Fruit fly (Drosophila melanogaster) whole organism, embryonic: ENCODE measurements around the gene Wwox.

Experiments used
- Ada2b ChIP-seq: fragments of 200-800 bp; sonication (Bioruptor generic); IDR thresholded peaks from 2 replicates; pipeline ENCODE4 v1.3.6; 2022; ENCODE audit warnings: missing biosample characterization, missing genetic modification characterization
- Aef1 ChIP-seq: fragments of 200-800 bp; sonication (Bioruptor generic); IDR thresholded peaks from 3 replicates; pipeline ENCODE4 v1.3.6; 2022; ENCODE audit warnings: missing biosample characterization, missing genetic modification characterization
- BEAF-32 ChIP-seq: fragments of 200-800 bp; sonication (Bioruptor generic); optimal IDR thresholded peaks from 3 replicates; lab custom pipeline; 2017; ENCODE audit warnings: missing biosample characterization, missing genetic modification characterization, mild to moderate bottlenecking, moderate library complexity, missing genetic modification reagents
- CG10267 ChIP-seq: fragments of 200-800 bp; sonication (Bioruptor generic); optimal IDR thresholded peaks from 2 replicates; lab custom pipeline; 2018; ENCODE audit warnings: missing biosample characterization, mild to moderate bottlenecking, missing genetic modification characterization, moderate library complexity
- CG10543 ChIP-seq: fragments of 200-800 bp; sonication (Bioruptor generic); optimal IDR thresholded peaks from 3 replicates; lab custom pipeline; 2017; ENCODE audit warnings: missing biosample characterization, mild to moderate bottlenecking, missing genetic modification characterization, moderate library complexity
- CG1233 ChIP-seq: fragments of 200-800 bp; sonication (Bioruptor generic); optimal IDR thresholded peaks from 4 replicates; lab custom pipeline; 2018; ENCODE audit warnings: missing biosample characterization, mild to moderate bottlenecking, missing genetic modification characterization
- CG13287 ChIP-seq: fragments of 200-800 bp; sonication (Bioruptor generic); IDR thresholded peaks from 2 replicates; pipeline ENCODE4 v1.3.6; 2022; ENCODE audit warnings: missing biosample characterization, missing genetic modification characterization; ENCODE audit not compliant: partially characterized antibody
- CG13424 ChIP-seq: fragments of 200-800 bp; sonication (Bioruptor generic); optimal IDR thresholded peaks from 2 replicates; lab custom pipeline; 2019; ENCODE audit warnings: missing biosample characterization, mild to moderate bottlenecking, missing genetic modification characterization, moderate library complexity
- CG14710 ChIP-seq: fragments of 200-800 bp; sonication (Bioruptor generic); optimal IDR thresholded peaks from 3 replicates; lab custom pipeline; 2019; ENCODE audit warnings: missing biosample characterization, mild to moderate bottlenecking, missing genetic modification characterization, moderate library complexity
- CG15479 ChIP-seq: fragments of 200-800 bp; sonication (Bioruptor generic); optimal IDR thresholded peaks from 3 replicates; lab custom pipeline; 2019; ENCODE audit warnings: missing biosample characterization, mild to moderate bottlenecking, missing genetic modification characterization, moderate library complexity
- CG15601 ChIP-seq: fragments of 200-800 bp; sonication (Bioruptor generic); optimal IDR thresholded peaks from 3 replicates; lab custom pipeline; 2019; ENCODE audit warnings: missing biosample characterization, mild to moderate bottlenecking, missing genetic modification characterization, moderate library complexity
- CG17361 ChIP-seq: fragments of 200-800 bp; sonication (Bioruptor generic); IDR thresholded peaks from 3 replicates; pipeline ENCODE4 v1.3.6; 2022; ENCODE audit warnings: missing biosample characterization, missing genetic modification characterization
- CG17829 ChIP-seq: fragments of 200-800 bp; optimal IDR thresholded peaks from 2 replicates; lab custom pipeline; 2019; ENCODE audit warnings: missing biosample characterization, mild to moderate bottlenecking, missing genetic modification characterization, moderate library complexity
- CG18764 ChIP-seq: fragments of 200-800 bp; sonication (Bioruptor generic); optimal IDR thresholded peaks from 3 replicates; lab custom pipeline; 2016; ENCODE audit warnings: missing biosample characterization, missing genetic modification characterization
- CG2678 ChIP-seq: fragments of 200-800 bp; sonication (Bioruptor generic); optimal IDR thresholded peaks from 3 replicates; lab custom pipeline; 2019; ENCODE audit warnings: missing biosample characterization, mild to moderate bottlenecking, missing genetic modification characterization, moderate library complexity
- CG2712 ChIP-seq: fragments of 200-800 bp; optimal IDR thresholded peaks from 3 replicates; lab custom pipeline; 2019; ENCODE audit warnings: missing biosample characterization, mild to moderate bottlenecking, missing genetic modification characterization, moderate library complexity
- CG31365 ChIP-seq: fragments of 200-800 bp; sonication (Bioruptor generic); optimal IDR thresholded peaks from 2 replicates; lab custom pipeline; 2018; ENCODE audit warnings: missing biosample characterization, mild to moderate bottlenecking, missing genetic modification characterization
- CG31441 ChIP-seq: fragments of 200-800 bp; sonication (Bioruptor generic); IDR thresholded peaks from 2 replicates; pipeline ENCODE4 v1.3.6; 2022; ENCODE audit warnings: missing biosample characterization, missing genetic modification characterization
- CG4282 ChIP-seq: fragments of 200-800 bp; sonication (Bioruptor generic); optimal IDR thresholded peaks from 2 replicates; lab custom pipeline; 2016; ENCODE audit warnings: missing biosample characterization, missing genetic modification characterization
- CG4404 ChIP-seq: fragments of 200-800 bp; sonication (Bioruptor generic); IDR thresholded peaks from 2 replicates; pipeline ENCODE4 v1.3.6; 2022; ENCODE audit warnings: missing biosample characterization, missing genetic modification characterization
- CG6689 ChIP-seq: fragments of 200-800 bp; sonication (Bioruptor generic); IDR thresholded peaks from 2 replicates; pipeline ENCODE4 v1.3.6; 2022; ENCODE audit warnings: missing biosample characterization, missing genetic modification characterization
- CG6813 ChIP-seq: fragments of 200-800 bp; sonication (Bioruptor generic); optimal IDR thresholded peaks from 2 replicates; lab custom pipeline; 2017; ENCODE audit warnings: missing biosample characterization, missing genetic modification characterization, mild to moderate bottlenecking, moderate library complexity, missing genetic modification reagents
- CG7963 ChIP-seq: fragments of 200-800 bp; sonication (Bioruptor generic); IDR thresholded peaks from 3 replicates; pipeline ENCODE4 v1.3.6; 2022; ENCODE audit warnings: missing biosample characterization, missing genetic modification characterization; ENCODE audit not compliant: partially characterized antibody
- CG9727 ChIP-seq: fragments of 200-800 bp; sonication (Bioruptor generic); optimal IDR thresholded peaks from 3 replicates; lab custom pipeline; 2017; ENCODE audit warnings: missing biosample characterization, mild to moderate bottlenecking, missing genetic modification characterization
- Drgx ChIP-seq: fragments of 200-800 bp; sonication (Bioruptor generic); IDR thresholded peaks from 2 replicates; pipeline ENCODE4 v1.3.6; 2022; ENCODE audit warnings: missing biosample characterization, missing genetic modification characterization
- E2f1 ChIP-seq: fragments of 200-800 bp; sonication (Bioruptor generic); IDR thresholded peaks from 2 replicates; pipeline ENCODE4 v1.3.6; 2022; ENCODE audit warnings: missing biosample characterization, missing genetic modification characterization
- Eip74EF ChIP-seq, 2 experiments: fragments of 200-800 bp in 1 of 2; fragments of >200 bp in 1 of 2; sonication (Bioruptor generic) in 1 of 2; optimal IDR thresholded peaks; 2 replicates each; lab custom pipeline; 2017 to 2019; ENCODE audit warnings: missing biosample characterization in 2 of 2, missing genetic modification characterization in 2 of 2, mild to moderate bottlenecking in 1 of 2, moderate library complexity in 1 of 2
- Ets97D ChIP-seq: fragments of 200-800 bp; sonication (Bioruptor generic); optimal IDR thresholded peaks from 3 replicates; lab custom pipeline; 2016; ENCODE audit warnings: missing biosample characterization, missing genetic modification characterization
- MTF-1 ChIP-seq: fragments of 200-800 bp; sonication (Bioruptor generic); optimal IDR thresholded peaks from 2 replicates; lab custom pipeline; 2018; ENCODE audit warnings: missing biosample characterization, mild to moderate bottlenecking, missing genetic modification characterization, borderline replicate concordance
- Mad ChIP-seq: fragments of 200-800 bp; sonication (Bioruptor generic); optimal IDR thresholded peaks from 2 replicates; lab custom pipeline; 2016; ENCODE audit warnings: missing biosample characterization, missing genetic modification characterization
- Ptx1 ChIP-seq: fragments of 200-800 bp; sonication (Bioruptor generic); IDR thresholded peaks from 2 replicates; pipeline ENCODE4 v1.3.6; 2022; ENCODE audit warnings: missing biosample characterization, missing genetic modification characterization
- Sox102F ChIP-seq: fragments of 200-800 bp; sonication (Bioruptor generic); optimal IDR thresholded peaks from 2 replicates; lab custom pipeline; 2018; ENCODE audit warnings: missing biosample characterization, mild to moderate bottlenecking, missing genetic modification characterization, moderate library complexity
- amos ChIP-seq: fragments of 200-800 bp; sonication (Bioruptor generic); IDR thresholded peaks from 2 replicates; pipeline ENCODE4 v1.3.6; 2022; ENCODE audit warnings: missing biosample characterization, missing genetic modification characterization; ENCODE audit not compliant: partially characterized antibody
- croc ChIP-seq: fragments of 200-800 bp; sonication (Bioruptor generic); conservative IDR thresholded peaks from 3 replicates; pipeline ENCODE4 v1.3.6; 2022; ENCODE audit warnings: missing biosample characterization, missing genetic modification characterization
- dpn ChIP-seq, 2 experiments: fragments of 200-800 bp; sonication (Bioruptor generic); optimal IDR thresholded peaks; 3 replicates each; lab custom pipeline; 2016; ENCODE audit warnings: missing biosample characterization in 2 of 2, missing genetic modification characterization in 2 of 2
- en ChIP-seq: fragments of 200-800 bp; sonication (Bioruptor generic); optimal IDR thresholded peaks from 2 replicates; lab custom pipeline; 2016; ENCODE audit warnings: missing biosample characterization, missing genetic modification characterization
- esg ChIP-seq: fragments of 200-800 bp; sonication (Bioruptor generic); conservative IDR thresholded peaks from 2 replicates; pipeline ENCODE4 v1.3.6; 2022; ENCODE audit warnings: missing biosample characterization, missing genetic modification characterization
- gem ChIP-seq: fragments of 200-800 bp; sonication (Bioruptor generic); optimal IDR thresholded peaks from 2 replicates; lab custom pipeline; 2019; ENCODE audit warnings: missing biosample characterization, mild to moderate bottlenecking, missing genetic modification characterization, moderate library complexity
- grau ChIP-seq: fragments of 200-800 bp; optimal IDR thresholded peaks from 3 replicates; lab custom pipeline; 2019; ENCODE audit warnings: missing biosample characterization, mild to moderate bottlenecking, missing genetic modification characterization, moderate library complexity
- kni ChIP-seq: fragments of 200-800 bp; sonication (Bioruptor generic); optimal IDR thresholded peaks from 3 replicates; lab custom pipeline; 2017; ENCODE audit warnings: mild to moderate bottlenecking, missing biosample characterization, missing genetic modification reagents, missing genetic modification characterization
- lmd ChIP-seq: fragments of 200-800 bp; sonication (Bioruptor generic); IDR thresholded peaks from 2 replicates; pipeline ENCODE4 v1.3.6; 2022; ENCODE audit warnings: missing biosample characterization, missing genetic modification characterization
- nmo ChIP-seq: fragments of 200-800 bp; sonication (Bioruptor generic); optimal IDR thresholded peaks from 2 replicates; lab custom pipeline; 2018; ENCODE audit warnings: missing biosample characterization, mild to moderate bottlenecking, missing genetic modification characterization, moderate library complexity
- onecut ChIP-seq: fragments of 200-800 bp; sonication (Bioruptor generic); IDR thresholded peaks from 2 replicates; pipeline ENCODE4 v1.3.6; 2022; ENCODE audit warnings: missing biosample characterization, missing genetic modification characterization
- org-1 ChIP-seq: fragments of 200-800 bp; sonication (Bioruptor generic); optimal IDR thresholded peaks from 2 replicates; lab custom pipeline; 2017; ENCODE audit warnings: missing biosample characterization, missing genetic modification characterization
- phol ChIP-seq: fragments of 200-800 bp; sonication (Bioruptor generic); optimal IDR thresholded peaks from 3 replicates; lab custom pipeline; 2018; ENCODE audit warnings: missing biosample characterization, mild to moderate bottlenecking, missing genetic modification characterization, moderate library complexity
- seq ChIP-seq: fragments of 200-800 bp; sonication (Bioruptor generic); IDR thresholded peaks from 2 replicates; pipeline ENCODE4 v1.3.6; 2022; ENCODE audit warnings: missing biosample characterization, missing genetic modification characterization
- sqz ChIP-seq: fragments of 200-800 bp; sonication (Bioruptor generic); optimal IDR thresholded peaks from 3 replicates; lab custom pipeline; 2018; ENCODE audit warnings: missing biosample characterization, mild to moderate bottlenecking, missing genetic modification characterization
- tin ChIP-seq: fragments of 200-800 bp; sonication (Bioruptor generic); optimal IDR thresholded peaks from 3 replicates; lab custom pipeline; 2016; ENCODE audit warnings: missing biosample characterization, missing genetic modification characterization

Gene Wwox

DNA sequence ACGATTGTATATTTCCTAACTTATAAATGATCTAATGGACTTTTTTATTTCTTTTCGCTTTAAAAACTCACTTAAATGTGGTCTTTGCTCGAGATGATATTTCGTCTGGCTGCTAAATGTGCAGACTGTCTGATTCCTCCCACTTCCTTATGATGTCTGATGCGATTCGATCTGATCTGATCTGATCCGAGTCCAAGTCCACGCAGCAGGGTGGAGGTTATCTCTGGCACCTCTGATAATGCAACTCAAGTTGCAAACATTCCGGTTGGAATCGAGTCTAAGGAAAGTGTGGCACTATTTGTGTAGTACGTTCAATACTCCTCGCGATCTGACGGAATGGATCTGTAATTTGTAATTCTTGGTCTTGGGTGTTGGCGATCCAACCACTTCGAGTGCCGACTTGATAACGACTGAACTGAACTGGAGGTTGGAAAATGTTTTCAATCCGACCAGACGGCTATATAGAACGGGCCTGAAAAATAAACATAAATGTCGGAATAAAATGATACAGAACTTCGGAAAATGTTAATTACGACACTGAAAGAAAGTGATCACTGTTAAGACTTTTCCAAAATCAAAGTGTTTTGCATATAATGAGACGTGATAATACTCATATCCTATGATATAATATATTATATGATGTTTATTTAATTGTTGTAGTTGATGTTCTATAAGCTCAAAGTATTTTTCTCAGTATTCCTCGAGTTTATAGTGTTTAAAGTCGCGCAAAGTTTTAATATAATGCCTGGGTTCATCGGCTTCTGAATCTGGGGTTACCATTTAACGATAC, 6.6 kb downstream of the Wwox start:
- TF ChIP-seq Ada2b (GFP tag; lab: Robert Waterston, UW) (no peak), CG17829 (peak; percentile 47), CG4404 (GFP tag; lab: Robert Waterston, UW) (no peak), sqz (GFP tag; lab: Kevin White, UChicago) (no peak), BEAF-32 (no peak), CG13424 (no peak), Ets97D (GFP tag; lab: Kevin White, UChicago) (no peak), lmd (GFP tag; lab: Robert Waterston, UW) (no peak), kni (GFP tag; lab: Kevin White, UChicago) (no peak), CG4282 (GFP tag; lab: Kevin White, UChicago) (no peak), MTF-1 (GFP tag; lab: Kevin White, UChicago) (no peak), CG18764 (GFP tag; lab: Kevin White, UChicago) (peak; percentile 24), CG10543 (GFP tag; lab: Kevin White, UChicago) (no peak), CG14710 (peak; percentile 35), CG2678 (tag; lab: Kevin White, UChicago) (peak; percentile 47), Eip74EF (GFP tag; optimal IDR thresholded peaks at IDR 0.05; lab: Kevin White, UChicago) (no peak), CG15479 (GFP tag; lab: Kevin White, UChicago) (no peak), amos (GFP tag; lab: Robert Waterston, UW) (no peak), org-1 (no peak), onecut (GFP tag; lab: Robert Waterston, UW) (0 out of 2 replicates have a peak, but pooled peaks have one; percentile 7), esg (GFP tag; lab: Robert Waterston, UW) (0 out of 2 replicates have a peak, but pooled peaks have one; percentile 10), CG31441 (GFP tag; lab: Robert Waterston, UW) (peak; percentile 55), en (no peak), nmo (peak; percentile 43), gem (tag; lab: Kevin White, UChicago) (peak; percentile 29), grau (peak; percentile 31), CG6689 (GFP tag; lab: Robert Waterston, UW) (0 out of 2 replicates have a peak, but pooled peaks have one; percentile 24), CG7963 (no peak), seq (no peak), phol (tag; lab: Kevin White, UChicago) (peak; percentile 57), CG2712 (tag; lab: Kevin White, UChicago) (peak; percentile 59), CG9727 (GFP tag; lab: Kevin White, UChicago) (peak; percentile 11), tin (GFP tag; lab: Kevin White, UChicago) (peak; percentile 1), CG10267 (tag; lab: Kevin White, UChicago) (peak; percentile 35), croc (GFP tag; lab: Robert Waterston, UW) (no peak), Ptx1 (GFP tag; lab: Robert Waterston, UW) (no peak), dpn (GFP tag; optimal IDR thresholded peaks at IDR 0.05; lab: Kevin White, UChicago) (no peak), CG6813 (GFP tag; lab: Kevin White, UChicago) (no peak), CG17361 (GFP tag; lab: Robert Waterston, UW) (peak; percentile 60; the same call in 2 of the 3 replicates), Mad (GFP tag; lab: Kevin White, UChicago) (no peak), Drgx (0 out of 2 replicates have a peak, but pooled peaks have one; percentile 40), CG31365 (tag; lab: Kevin White, UChicago) (no peak), E2f1 (GFP tag; lab: Robert Waterston, UW) (0 out of 2 replicates have a peak, but pooled peaks have one; percentile 10), Aef1 (GFP tag; lab: Robert Waterston, UW) (0 out of 3 replicates have a peak, but pooled peaks have one; percentile 16), Sox102F (GFP tag; lab: Kevin White, UChicago) (peak; percentile 60), CG15601 (tag; lab: Kevin White, UChicago) (peak; percentile 5), CG1233 (GFP tag; lab: Kevin White, UChicago) (no peak), CG13287 (no peak)
